Worm (Caenorhabditis elegans): ENCODE results near the gene T16A1.4.
"Not testable (repeated sequence)": the region's sequence is repeated elsewhere in the genome, so short reads cannot be mapped to it uniquely, and the experiment has no call there.

T16A1.4 gene

ce11 chrII:2051372-2051771, 30.0 kb upstream of the T16A1.4 start, which contains the start of gene fbxb-35:
fbxb-35 (plus strand) TSS chrII:2051672.
- TF ChIP-seq pes-1 (GFP tag; IDR thresholded peaks at IDR 0.05) (no peak), F13C5.2 (tag; optimal IDR thresholded peaks at IDR 0.05) (no peak), hmg-4 (GFP tag; optimal IDR thresholded peaks at IDR 0.05) (no peak), tbx-11 (GFP tag; IDR thresholded peaks at IDR 0.05) (no peak), ceh-36 (tag; optimal IDR thresholded peaks at IDR 0.05) (no peak), tra-4 (tag; optimal IDR thresholded peaks at IDR 0.05) (no peak), hmbx-1 (tag; optimal IDR thresholded peaks at IDR 0.05) (no peak), B0310.2 (tag; optimal IDR thresholded peaks at IDR 0.05) (no peak), ama-1 (optimal IDR thresholded peaks at IDR 0.05) (no peak), sea-1 (GFP tag; conservative IDR thresholded peaks at IDR 0.05) (no peak), ets-7 (tag; optimal IDR thresholded peaks at IDR 0.05) (no peak), tbx-37 (GFP tag; conservative IDR thresholded peaks at IDR 0.05) (no peak), aly-1 (tag; optimal IDR thresholded peaks at IDR 0.05) (no peak), ceh-13 (GFP tag; optimal IDR thresholded peaks at IDR 0.05) (no peak), flt-1 (GFP tag; IDR thresholded peaks at IDR 0.05) (no peak), scrt-1 (GFP tag; IDR thresholded peaks at IDR 0.05) (no peak), hnd-1 (tag; optimal IDR thresholded peaks at IDR 0.05) (no peak)

DNA sequence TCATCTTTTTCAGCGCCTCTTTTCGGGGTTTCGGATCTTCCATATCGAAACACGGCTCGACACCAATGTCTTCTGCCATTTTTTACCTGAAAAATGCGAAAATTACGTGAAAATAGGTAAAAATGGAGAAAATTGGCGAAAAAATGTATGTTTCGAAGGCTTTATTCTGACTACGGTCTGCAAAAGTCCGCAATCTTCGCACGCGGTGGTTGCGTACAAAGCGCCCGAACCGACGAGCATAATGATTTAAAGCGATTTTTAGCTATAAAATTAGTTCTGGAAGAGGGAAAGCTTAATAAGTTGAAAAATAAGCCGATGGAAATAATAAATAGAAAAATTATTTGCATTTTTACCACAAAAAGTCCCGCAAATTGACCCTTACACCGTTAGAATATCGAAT, 22.4 kb upstream of the T16A1.4 start, which contains the start of gene F07E5.5:
Gene F07E5.5 (minus strand): TSS at position 86 of the 400 bp plus-strand sequence.
- TF ChIP-seq sea-1 (GFP tag; conservative IDR thresholded peaks at IDR 0.05) (no peak), ama-1 (optimal IDR thresholded peaks at IDR 0.05) (no peak), pes-1 (GFP tag; IDR thresholded peaks at IDR 0.05) (no peak), scrt-1 (GFP tag; IDR thresholded peaks at IDR 0.05) (no peak), ets-7 (tag; optimal IDR thresholded peaks at IDR 0.05) (no peak)

ce11 chrII:2063989-2064388, 17.4 kb upstream of the T16A1.4 start, which contains the start of gene F07E5.13:
F07E5.13 (minus strand) TSS chrII:2064089.
- TF ChIP-seq ets-7 (tag; optimal IDR thresholded peaks at IDR 0.05), result no peak
- TF ChIP-seq ama-1 (optimal IDR thresholded peaks at IDR 0.05), result no peak
- no peak for TF ChIP-seq ceh-36 (tag; optimal IDR thresholded peaks at IDR 0.05)
- TF ChIP-seq hnd-1 (tag; optimal IDR thresholded peaks at IDR 0.05), result no peak
- no peak for TF ChIP-seq tbx-37 (GFP tag; conservative IDR thresholded peaks at IDR 0.05)
- no peak for TF ChIP-seq tbx-11 (GFP tag; IDR thresholded peaks at IDR 0.05)
- TF ChIP-seq sea-1 (GFP tag; conservative IDR thresholded peaks at IDR 0.05), result no peak
- no peak for TF ChIP-seq aly-1 (tag; optimal IDR thresholded peaks at IDR 0.05)
- TF ChIP-seq scrt-1 (GFP tag; IDR thresholded peaks at IDR 0.05), result no peak
- no peak for TF ChIP-seq ceh-13 (GFP tag; optimal IDR thresholded peaks at IDR 0.05)
- no peak for TF ChIP-seq B0310.2 (tag; optimal IDR thresholded peaks at IDR 0.05)

ce11 chrII:2064497-2064896, 16.9 kb upstream of the T16A1.4 start, which contains the start of gene fbxb-6:
fbxb-6 (plus strand) TSS chrII:2064797.
- TF ChIP-seq ama-1 (optimal IDR thresholded peaks at IDR 0.05) (no peak), tbx-37 (GFP tag; conservative IDR thresholded peaks at IDR 0.05) (no peak), B0310.2 (tag; optimal IDR thresholded peaks at IDR 0.05) (no peak), flt-1 (GFP tag; IDR thresholded peaks at IDR 0.05) (no peak), hmbx-1 (tag; optimal IDR thresholded peaks at IDR 0.05) (no peak), tra-4 (tag; optimal IDR thresholded peaks at IDR 0.05) (no peak), ceh-36 (tag; optimal IDR thresholded peaks at IDR 0.05) (no peak), ets-7 (tag; optimal IDR thresholded peaks at IDR 0.05) (no peak), pes-1 (GFP tag; IDR thresholded peaks at IDR 0.05) (no peak), hnd-1 (tag; optimal IDR thresholded peaks at IDR 0.05) (no peak), hmg-4 (GFP tag; optimal IDR thresholded peaks at IDR 0.05) (no peak), scrt-1 (GFP tag; IDR thresholded peaks at IDR 0.05) (no peak), tbx-11 (GFP tag; IDR thresholded peaks at IDR 0.05) (no peak), F13C5.2 (tag; optimal IDR thresholded peaks at IDR 0.05) (no peak), ceh-13 (GFP tag; optimal IDR thresholded peaks at IDR 0.05) (no peak), aly-1 (tag; optimal IDR thresholded peaks at IDR 0.05) (no peak), sea-1 (GFP tag; conservative IDR thresholded peaks at IDR 0.05) (no peak)

ce11 chrII:2067451-2068021, 13.8 kb upstream of the T16A1.4 start, which contains the start of gene F07E5.12:
F07E5.12 (plus strand) TSS chrII:2067971.
- TF ChIP-seq tra-4 (tag; optimal IDR thresholded peaks at IDR 0.05); ama-1 (optimal IDR thresholded peaks at IDR 0.05); tbx-37 (GFP tag; conservative IDR thresholded peaks at IDR 0.05): not testable (repeated sequence)

ce11 chrII:2071429-2071828, 9.9 kb upstream of the T16A1.4 start, which contains the start of gene F07E5.7:
F07E5.7 (minus strand) TSS chrII:2071529.
- TF ChIP-seq aly-1 (tag; optimal IDR thresholded peaks at IDR 0.05) (no peak), ama-1 (optimal IDR thresholded peaks at IDR 0.05) (no peak), B0310.2 (tag; optimal IDR thresholded peaks at IDR 0.05) (no peak), ceh-13 (GFP tag; optimal IDR thresholded peaks at IDR 0.05) (no peak), scrt-1 (GFP tag; IDR thresholded peaks at IDR 0.05) (no peak), tbx-11 (GFP tag; IDR thresholded peaks at IDR 0.05) (no peak)

- TF ChIP-seq sea-1 (GFP tag; conservative IDR thresholded peaks at IDR 0.05) (no peak), flt-1 (GFP tag; IDR thresholded peaks at IDR 0.05) (no peak), scrt-1 (GFP tag; IDR thresholded peaks at IDR 0.05) (no peak), pes-1 (GFP tag; IDR thresholded peaks at IDR 0.05) (no peak), ceh-36 (tag; optimal IDR thresholded peaks at IDR 0.05) (no peak)
These were observed 5.8 kb upstream of the T16A1.4 start, which contains the start of gene F07E5.8 for ce11 chrII:2075513-2075912. F07E5.8 (minus strand) TSS chrII:2075613.

ce11 chrII:2076467-2076866, 4.9 kb upstream of the T16A1.4 start:
- TF ChIP-seq flt-1 (GFP tag; IDR thresholded peaks at IDR 0.05) (no peak), scrt-1 (GFP tag; IDR thresholded peaks at IDR 0.05) (no peak), hnd-1 (tag; optimal IDR thresholded peaks at IDR 0.05) (no peak), aly-1 (tag; optimal IDR thresholded peaks at IDR 0.05) (no peak)

Data from whole organism, early embryonic.